Worm (Caenorhabditis elegans) whole organism, mixed stage, embryonic: ENCODE data around the gene memi-2.

Experiments used
- M03D4.4 ChIP-seq: sonication (generic microtip); optimal IDR thresholded peaks from 2 replicates; lab custom pipeline; 2017; ENCODE audit warnings: mild to moderate bottlenecking, missing genetic modification characterization, missing compliant biosample characterization
- blmp-1 ChIP-seq: fragments of 150-350 bp; optimal IDR thresholded peaks from 2 replicates; lab custom pipeline; 2014; ENCODE audit warnings: missing biosample characterization, missing genetic modification characterization
- cnd-1 ChIP-seq: fragments of 200-800 bp; sonication (Bioruptor generic); optimal IDR thresholded peaks from 2 replicates; lab custom pipeline; 2018; ENCODE audit warnings: mild to moderate bottlenecking, missing genetic modification characterization, missing compliant biosample characterization
- elt-1 ChIP-seq: sonication (generic microtip); optimal IDR thresholded peaks from 2 replicates; lab custom pipeline; 2017; ENCODE audit warnings: missing genetic modification characterization, mild to moderate bottlenecking, missing compliant biosample characterization, antibody characterized with exemption, moderate library complexity, borderline replicate concordance; ENCODE audit not compliant: insufficient read depth
- elt-3 ChIP-seq: fragments of 150-350 bp; optimal IDR thresholded peaks from 2 replicates; lab custom pipeline; 2014; ENCODE audit warnings: missing biosample characterization, missing genetic modification characterization
- ham-2 ChIP-seq: fragments of 200-800 bp; sonication (Bioruptor generic); optimal IDR thresholded peaks from 2 replicates; lab custom pipeline; 2018; ENCODE audit warnings: mild to moderate bottlenecking, missing genetic modification characterization, missing compliant biosample characterization
- lsy-2 ChIP-seq: fragments of 150-350 bp; optimal IDR thresholded peaks from 2 replicates; lab custom pipeline; 2014; ENCODE audit warnings: missing biosample characterization, missing genetic modification characterization
- nhr-2 ChIP-seq: fragments of 150-350 bp; optimal IDR thresholded peaks from 2 replicates; lab custom pipeline; 2014; ENCODE audit warnings: missing biosample characterization, missing genetic modification characterization
- nhr-237 ChIP-seq: fragments of 150-350 bp; optimal IDR thresholded peaks from 2 replicates; lab custom pipeline; 2014; ENCODE audit warnings: missing biosample characterization, missing genetic modification characterization
- nhr-28 ChIP-seq: fragments of 150-350 bp; optimal IDR thresholded peaks from 2 replicates; lab custom pipeline; 2014; ENCODE audit warnings: missing biosample characterization, missing genetic modification characterization
- pha-4 ChIP-seq: fragments of 150-350 bp; optimal IDR thresholded peaks from 2 replicates; lab custom pipeline; 2018; ENCODE audit warnings: missing biosample characterization, missing genetic modification reagents, missing genetic modification characterization
- unc-62 ChIP-seq: fragments of 150-350 bp; optimal IDR thresholded peaks from 2 replicates; lab custom pipeline; 2014; ENCODE audit warnings: missing biosample characterization, missing genetic modification reagents, missing genetic modification characterization
- zip-8 ChIP-seq: fragments of 150-350 bp; optimal IDR thresholded peaks from 2 replicates; lab custom pipeline; 2014; ENCODE audit warnings: missing biosample characterization, missing genetic modification characterization

ce11 chrIV:13374918-13375317 is 25.4 kb downstream of the memi-2 start:
- TF ChIP-seq unc-62 = no peak
- TF ChIP-seq ham-2 = no peak
- no peak for TF ChIP-seq nhr-28
- no peak for TF ChIP-seq elt-3 (tag; lab: Kevin White, UChicago)
- TF ChIP-seq cnd-1 (tag; lab: Kevin White, UChicago) = no peak
- no peak for TF ChIP-seq elt-1 (tag; lab: Kevin White, UChicago)
- TF ChIP-seq pha-4 (tag; lab: Kevin White, UChicago) = no peak
- TF ChIP-seq blmp-1 (tag; lab: Kevin White, UChicago) = no peak
- TF ChIP-seq zip-8 (tag; lab: Kevin White, UChicago) = no peak
- TF ChIP-seq nhr-2 = no peak
- no peak for TF ChIP-seq nhr-237 (tag; lab: Kevin White, UChicago)
- TF ChIP-seq M03D4.4 = no peak
- no peak for TF ChIP-seq lsy-2
